Fruit fly (Drosophila melanogaster) whole organism, embryonic: Measurements from ENCODE around the gene Npc2g.

ENCODE experiments used
- BEAF-32 ChIP-seq: fragments of 200-800 bp; sonication (Bioruptor generic); optimal IDR thresholded peaks from 3 replicates; lab custom pipeline; 2017; ENCODE audit warnings: missing biosample characterization, missing genetic modification characterization, mild to moderate bottlenecking, moderate library complexity, missing genetic modification reagents
- CG10959 ChIP-seq: fragments of 200-800 bp; sonication (Bioruptor generic); IDR thresholded peaks from 2 replicates; pipeline ENCODE4 v1.3.6; 2022; ENCODE audit warnings: missing biosample characterization, missing genetic modification characterization
- CG11723 ChIP-seq: fragments of 200-800 bp; sonication (Bioruptor generic); optimal IDR thresholded peaks from 2 replicates; lab custom pipeline; 2017; ENCODE audit warnings: missing biosample characterization, mild to moderate bottlenecking, missing genetic modification characterization
- CG16813 ChIP-seq: fragments of 200-800 bp; sonication (Bioruptor generic); IDR thresholded peaks from 3 replicates; pipeline ENCODE4 v1.3.6; 2022; ENCODE audit warnings: missing biosample characterization, missing genetic modification characterization; ENCODE audit not compliant: partially characterized antibody
- H15 ChIP-seq: fragments of 200-800 bp; sonication (Bioruptor generic); IDR thresholded peaks from 3 replicates; pipeline ENCODE4 v1.3.6; 2022; ENCODE audit warnings: missing biosample characterization, missing genetic modification characterization
- Oaz ChIP-seq: fragments of 200-800 bp; sonication (Bioruptor generic); IDR thresholded peaks from 2 replicates; pipeline ENCODE4 v1.3.6; 2022; ENCODE audit warnings: missing biosample characterization, missing genetic modification characterization
- pan ChIP-seq, 4 experiments: fragments of >200 bp in 3 of 4; fragments of 200-800 bp in 1 of 4; sonication (Bioruptor generic) in 1 of 4; optimal IDR thresholded peaks in 3 of 4; IDR thresholded peaks in 1 of 4; 2 replicates each; pipeline versions ENCODE4 v1.3.6 to Lab custom; 2017 to 2022; ENCODE audit warnings: missing biosample characterization in 2 of 4, missing genetic modification characterization in 2 of 4, mixed read lengths in 1 of 4
- slbo ChIP-seq: fragments of 200-800 bp; sonication (Bioruptor generic); IDR thresholded peaks from 2 replicates; pipeline ENCODE4 v1.3.6; 2022; ENCODE audit warnings: missing biosample characterization, missing genetic modification characterization
- usp ChIP-seq: fragments of >200 bp; optimal IDR thresholded peaks from 2 replicates; lab custom pipeline; 2017; ENCODE audit warnings: missing biosample characterization, missing genetic modification characterization

- no peak for TF ChIP-seq usp
- no peak for TF ChIP-seq H15 (GFP tag; lab: Robert Waterston, UW)
- no peak for TF ChIP-seq Oaz (GFP tag; lab: Robert Waterston, UW)
- TF ChIP-seq BEAF-32: no peak
- TF ChIP-seq CG10959: no peak
- no peak for TF ChIP-seq CG11723
- TF ChIP-seq slbo (GFP tag; lab: Robert Waterston, UW): no peak
- no peak for TF ChIP-seq pan (optimal IDR thresholded peaks at IDR 0.05; lab: Kevin White, UChicago)
- TF ChIP-seq pan (GFP tag; optimal IDR thresholded peaks at IDR 0.05 in 1 of 2, IDR thresholded peaks at IDR 0.05 in 1 of 2): no peak
- no peak for TF ChIP-seq CG16813 (GFP tag; lab: Robert Waterston, UW)
Observed at dm6 chr3R:30731065-30731464, 14.0 kb downstream of the Npc2g start, which contains the start of gene CG11313.
